Fruit fly (Drosophila melanogaster): Measurements from ENCODE around the gene IntS12.

DNA sequence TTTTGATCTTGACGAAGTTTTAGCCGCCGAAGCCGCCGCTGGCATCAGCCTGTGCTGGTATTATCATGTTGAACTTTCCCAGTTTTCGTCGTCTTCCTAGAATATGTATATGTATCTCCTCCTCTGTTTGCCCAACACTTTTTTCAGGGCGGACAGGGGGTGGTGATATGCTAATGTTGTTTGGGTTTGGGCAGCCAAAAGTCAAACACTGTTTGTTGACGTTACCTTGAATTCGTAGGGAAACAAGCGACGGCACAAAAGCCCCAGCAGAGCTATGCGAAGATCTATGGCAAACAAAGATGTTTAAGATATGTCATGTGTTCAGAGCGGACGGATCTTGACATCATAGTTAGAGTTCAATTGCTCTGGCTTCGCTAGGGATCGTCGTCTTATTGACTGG, 45.6 kb downstream of the IntS12 start:
- no peak for TF ChIP-seq CG8478 (optimal IDR thresholded peaks at IDR 0.05)
- TF ChIP-seq CTCF (optimal IDR thresholded peaks at IDR 0.05), result no peak

All from S2 (cell line).